Fruit fly (Drosophila melanogaster) whole organism, embryonic: ENCODE results near the gene sals.

ENCODE experiments used
- Asciz ChIP-seq: fragments of 200-800 bp; sonication (Bioruptor generic); optimal IDR thresholded peaks from 2 replicates; lab custom pipeline; 2017; ENCODE audit warnings: missing biosample characterization, mild to moderate bottlenecking, missing genetic modification characterization, missing genetic modification reagents
- CG1024 ChIP-seq: fragments of 200-800 bp; sonication (Bioruptor generic); IDR thresholded peaks from 2 replicates; pipeline ENCODE4 v1.3.6; 2022; ENCODE audit warnings: missing biosample characterization, missing genetic modification characterization
- CG10565 ChIP-seq: fragments of 200-800 bp; sonication (Bioruptor generic); optimal IDR thresholded peaks from 3 replicates; lab custom pipeline; 2016; ENCODE audit warnings: missing biosample characterization, mild to moderate bottlenecking, missing genetic modification characterization
- CG10979 ChIP-seq: fragments of 200-800 bp; sonication (Bioruptor generic); optimal IDR thresholded peaks from 2 replicates; lab custom pipeline; 2018; ENCODE audit warnings: missing biosample characterization, mild to moderate bottlenecking, missing genetic modification characterization, moderate library complexity
- CG11247 ChIP-seq: fragments of 200-800 bp; sonication (Bioruptor generic); IDR thresholded peaks from 2 replicates; pipeline ENCODE4 v1.3.6; 2022; ENCODE audit warnings: missing biosample characterization, missing genetic modification characterization
- CG15073 ChIP-seq: fragments of 200-800 bp; sonication (Bioruptor generic); optimal IDR thresholded peaks from 2 replicates; lab custom pipeline; 2016; ENCODE audit warnings: missing biosample characterization, missing genetic modification characterization
- CG15601 ChIP-seq: fragments of 200-800 bp; sonication (Bioruptor generic); optimal IDR thresholded peaks from 3 replicates; lab custom pipeline; 2019; ENCODE audit warnings: missing biosample characterization, mild to moderate bottlenecking, missing genetic modification characterization, moderate library complexity
- CG1602 ChIP-seq: fragments of 200-800 bp; sonication (Bioruptor generic); optimal IDR thresholded peaks from 3 replicates; lab custom pipeline; 2016; ENCODE audit warnings: missing biosample characterization, missing genetic modification characterization
- CG17359 ChIP-seq: fragments of 200-800 bp; sonication (Bioruptor generic); optimal IDR thresholded peaks from 3 replicates; lab custom pipeline; 2018; ENCODE audit warnings: missing biosample characterization, mild to moderate bottlenecking, missing genetic modification characterization, moderate library complexity
- CG17361 ChIP-seq: fragments of 200-800 bp; sonication (Bioruptor generic); IDR thresholded peaks from 3 replicates; pipeline ENCODE4 v1.3.6; 2022; ENCODE audit warnings: missing biosample characterization, missing genetic modification characterization
- CG17829 ChIP-seq: fragments of 200-800 bp; optimal IDR thresholded peaks from 2 replicates; lab custom pipeline; 2019; ENCODE audit warnings: missing biosample characterization, mild to moderate bottlenecking, missing genetic modification characterization, moderate library complexity
- CG1792 ChIP-seq: fragments of 200-800 bp; sonication (Bioruptor generic); optimal IDR thresholded peaks from 2 replicates; lab custom pipeline; 2016; ENCODE audit warnings: missing biosample characterization, missing genetic modification characterization
- CG2116 ChIP-seq: fragments of 200-800 bp; sonication (Bioruptor generic); optimal IDR thresholded peaks from 3 replicates; lab custom pipeline; 2018; ENCODE audit warnings: missing biosample characterization, mild to moderate bottlenecking, missing genetic modification characterization
- CG3065 ChIP-seq: fragments of 200-800 bp; sonication (Bioruptor generic); optimal IDR thresholded peaks from 2 replicates; lab custom pipeline; 2016; ENCODE audit warnings: missing biosample characterization, missing genetic modification characterization
- CG31224 ChIP-seq: fragments of 200-800 bp; sonication (Bioruptor generic); IDR thresholded peaks from 2 replicates; pipeline ENCODE4 v1.3.6; 2022; ENCODE audit warnings: missing biosample characterization, missing genetic modification characterization
- CG34422 ChIP-seq: fragments of 200-800 bp; sonication (Bioruptor generic); IDR thresholded peaks from 3 replicates; pipeline ENCODE4 v1.3.6; 2022; ENCODE audit warnings: missing biosample characterization, missing genetic modification characterization
- CG4360 ChIP-seq: fragments of 200-800 bp; sonication (Bioruptor generic); IDR thresholded peaks from 2 replicates; pipeline ENCODE4 v1.3.6; 2022; ENCODE audit warnings: missing biosample characterization, missing genetic modification characterization
- CG5180 ChIP-seq: fragments of 200-800 bp; sonication (Bioruptor generic); optimal IDR thresholded peaks from 3 replicates; lab custom pipeline; 2017; ENCODE audit warnings: missing biosample characterization, missing genetic modification characterization, mild to moderate bottlenecking, moderate library complexity, missing genetic modification reagents
- CG6791 ChIP-seq: fragments of 200-800 bp; sonication (Bioruptor generic); IDR thresholded peaks from 3 replicates; pipeline ENCODE4 v1.3.6; 2022; ENCODE audit warnings: missing biosample characterization, missing genetic modification characterization; ENCODE audit not compliant: partially characterized antibody
- CG8924 ChIP-seq: fragments of 200-800 bp; optimal IDR thresholded peaks from 3 replicates; lab custom pipeline; 2019; ENCODE audit warnings: missing biosample characterization, mild to moderate bottlenecking, missing genetic modification characterization, moderate library complexity
- CG9817 ChIP-seq: fragments of 200-800 bp; sonication (Bioruptor generic); optimal IDR thresholded peaks from 2 replicates; lab custom pipeline; 2018; ENCODE audit warnings: missing biosample characterization, mild to moderate bottlenecking, missing genetic modification characterization, moderate library complexity
- CTCF ChIP-seq: fragments of 200-800 bp; sonication (Bioruptor generic); optimal IDR thresholded peaks from 2 replicates; lab custom pipeline; 2017; ENCODE audit warnings: missing biosample characterization, mild to moderate bottlenecking, missing genetic modification characterization, moderate library complexity
- HLH4C ChIP-seq: fragments of 200-800 bp; sonication (Bioruptor generic); IDR thresholded peaks from 3 replicates; pipeline ENCODE4 v1.3.6; 2022; ENCODE audit warnings: missing biosample characterization, missing genetic modification characterization; ENCODE audit not compliant: partially characterized antibody
- Hmr ChIP-seq: fragments of 200-800 bp; sonication (Bioruptor generic); optimal IDR thresholded peaks from 3 replicates; lab custom pipeline; 2017; ENCODE audit warnings: mild to moderate bottlenecking, missing biosample characterization, missing genetic modification reagents, missing genetic modification characterization
- Hr39 ChIP-seq: fragments of >200 bp; optimal IDR thresholded peaks from 2 replicates; lab custom pipeline; 2017
- MTF-1 ChIP-seq: fragments of 200-800 bp; sonication (Bioruptor generic); optimal IDR thresholded peaks from 2 replicates; lab custom pipeline; 2018; ENCODE audit warnings: missing biosample characterization, mild to moderate bottlenecking, missing genetic modification characterization, borderline replicate concordance
- Meics ChIP-seq: fragments of 200-800 bp; sonication (Bioruptor generic); optimal IDR thresholded peaks from 2 replicates; lab custom pipeline; 2017; ENCODE audit warnings: missing biosample characterization, mild to moderate bottlenecking, missing genetic modification characterization
- NK7.1 ChIP-seq: fragments of 200-800 bp; sonication (Bioruptor generic); optimal IDR thresholded peaks from 3 replicates; lab custom pipeline; 2016; ENCODE audit warnings: missing biosample characterization, missing genetic modification characterization
- Nf-YC ChIP-seq: fragments of 200-800 bp; optimal IDR thresholded peaks from 3 replicates; lab custom pipeline; 2019; ENCODE audit warnings: missing biosample characterization, mild to moderate bottlenecking, missing genetic modification characterization, moderate library complexity
- Poxn ChIP-seq: fragments of 200-800 bp; sonication (Bioruptor generic); IDR thresholded peaks from 2 replicates; pipeline ENCODE4 v1.3.6; 2022; ENCODE audit warnings: missing biosample characterization, missing genetic modification characterization
- Rfx ChIP-seq: fragments of 200-800 bp; sonication (Bioruptor generic); IDR thresholded peaks from 2 replicates; pipeline ENCODE4 v1.3.6; 2022; ENCODE audit warnings: missing biosample characterization, missing genetic modification characterization
- Sin3A ChIP-seq: fragments of >200 bp; optimal IDR thresholded peaks from 2 replicates; lab custom pipeline; 2018
- ato ChIP-seq: fragments of 200-800 bp; sonication (Bioruptor generic); IDR thresholded peaks from 2 replicates; pipeline ENCODE4 v1.3.6; 2022; ENCODE audit warnings: missing biosample characterization, missing genetic modification characterization; ENCODE audit not compliant: partially characterized antibody
- bbx ChIP-seq: fragments of 200-800 bp; sonication (Bioruptor generic); IDR thresholded peaks from 2 replicates; pipeline ENCODE4 v1.3.6; 2022; ENCODE audit warnings: missing biosample characterization, missing genetic modification characterization; ENCODE audit not compliant: partially characterized antibody
- btn ChIP-seq: fragments of 200-800 bp; sonication (Bioruptor generic); optimal IDR thresholded peaks from 2 replicates; lab custom pipeline; 2016; ENCODE audit warnings: missing biosample characterization, missing genetic modification characterization
- dmrt11E ChIP-seq: fragments of 200-800 bp; sonication (Bioruptor generic); optimal IDR thresholded peaks from 3 replicates; lab custom pipeline; 2018; ENCODE audit warnings: missing biosample characterization, mild to moderate bottlenecking, missing genetic modification characterization, moderate library complexity
- dmrt99B ChIP-seq: fragments of 200-800 bp; sonication (Bioruptor generic); optimal IDR thresholded peaks from 2 replicates; lab custom pipeline; 2018; ENCODE audit warnings: missing biosample characterization, mild to moderate bottlenecking, missing genetic modification characterization, moderate library complexity
- ewg ChIP-seq: fragments of 200-800 bp; sonication (Bioruptor generic); optimal IDR thresholded peaks from 3 replicates; lab custom pipeline; 2017; ENCODE audit warnings: mild to moderate bottlenecking, missing biosample characterization, missing genetic modification reagents, missing genetic modification characterization
- h ChIP-seq: fragments of >200 bp; optimal IDR thresholded peaks from 2 replicates; lab custom pipeline; 2017
- ken ChIP-seq: fragments of 200-800 bp; sonication (Bioruptor generic); IDR thresholded peaks from 3 replicates; pipeline ENCODE4 v1.3.6; 2022; ENCODE audit warnings: missing biosample characterization, missing genetic modification characterization
- nerfin-2 ChIP-seq: fragments of 200-800 bp; sonication (Bioruptor generic); IDR thresholded peaks from 2 replicates; pipeline ENCODE4 v1.3.6; 2022; ENCODE audit warnings: missing biosample characterization, missing genetic modification characterization; ENCODE audit not compliant: partially characterized antibody
- nom ChIP-seq: fragments of 200-800 bp; sonication (Bioruptor generic); optimal IDR thresholded peaks from 2 replicates; lab custom pipeline; 2017; ENCODE audit warnings: missing biosample characterization, missing genetic modification characterization, mild to moderate bottlenecking, moderate library complexity, missing genetic modification reagents
- psq ChIP-seq: fragments of 200-800 bp; sonication (Bioruptor generic); optimal IDR thresholded peaks from 2 replicates; lab custom pipeline; 2017; ENCODE audit warnings: missing biosample characterization, missing genetic modification characterization
- sens-2 ChIP-seq: fragments of 200-800 bp; sonication (Bioruptor generic); IDR thresholded peaks from 2 replicates; pipeline ENCODE4 v1.3.6; 2022; ENCODE audit warnings: missing biosample characterization, missing genetic modification characterization
- sisA ChIP-seq: fragments of 200-800 bp; sonication (Bioruptor generic); IDR thresholded peaks from 2 replicates; pipeline ENCODE4 v1.3.6; 2022; ENCODE audit warnings: missing biosample characterization, missing genetic modification characterization
- stwl ChIP-seq: fragments of 200-800 bp; sonication (Bioruptor generic); optimal IDR thresholded peaks from 3 replicates; lab custom pipeline; 2018; ENCODE audit warnings: missing biosample characterization, mild to moderate bottlenecking, missing genetic modification characterization, moderate library complexity
- tap ChIP-seq: fragments of 200-800 bp; optimal IDR thresholded peaks from 3 replicates; lab custom pipeline; 2019; ENCODE audit warnings: missing biosample characterization, mild to moderate bottlenecking, missing genetic modification characterization, moderate library complexity
- trem ChIP-seq: fragments of 200-800 bp; optimal IDR thresholded peaks from 3 replicates; lab custom pipeline; 2019; ENCODE audit warnings: missing biosample characterization, mild to moderate bottlenecking, missing genetic modification characterization, moderate library complexity
- tup ChIP-seq: fragments of 200-800 bp; sonication (Bioruptor generic); optimal IDR thresholded peaks from 2 replicates; lab custom pipeline; 2016; ENCODE audit warnings: missing biosample characterization, mild to moderate bottlenecking, missing genetic modification characterization, moderate library complexity
- usp ChIP-seq: fragments of >200 bp; optimal IDR thresholded peaks from 2 replicates; lab custom pipeline; 2017; ENCODE audit warnings: missing biosample characterization, missing genetic modification characterization
- yki ChIP-seq: fragments of >200 bp; optimal IDR thresholded peaks from 3 replicates; lab custom pipeline; 2018
- zen2 ChIP-seq: fragments of 200-800 bp; sonication (Bioruptor generic); IDR thresholded peaks from 3 replicates; pipeline ENCODE4 v1.3.6; 2022; ENCODE audit warnings: missing biosample characterization, missing genetic modification characterization; ENCODE audit not compliant: partially characterized antibody

sals gene

DNA sequence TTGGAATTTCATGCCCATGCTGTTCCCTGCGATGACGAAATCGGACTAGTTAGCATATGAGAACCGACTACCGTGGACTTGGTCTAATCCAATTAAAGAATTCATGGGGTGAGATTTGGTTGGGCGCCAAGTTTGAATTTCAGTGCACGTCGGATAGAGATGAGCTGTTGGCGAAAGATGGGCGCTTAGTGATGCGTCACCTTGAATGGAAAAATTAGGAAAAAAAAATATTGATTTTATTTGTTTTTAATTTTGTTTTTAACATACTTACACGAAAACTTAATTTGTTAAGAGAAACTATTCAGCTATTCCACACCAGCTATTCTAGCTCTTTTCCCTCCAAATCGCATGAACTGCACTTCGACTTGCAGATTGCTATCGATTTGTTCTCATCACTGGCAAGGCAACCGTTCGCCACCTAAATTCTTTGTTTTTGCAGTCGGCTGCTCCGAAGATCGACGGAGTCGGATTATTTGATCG, 29.9 kb downstream of the sals start, which contains the start of the genes ninaG and Sptz (continued):
- peak; percentile 70 for TF ChIP-seq NK7.1 (GFP tag; lab: Kevin White, UChicago)
- peak; percentile 80 for TF ChIP-seq Asciz (GFP tag; lab: Kevin White, UChicago)
- TF ChIP-seq CG17361: peak; percentile 98
- TF ChIP-seq CG4360 (GFP tag; lab: Robert Waterston, UW): peak; percentile 47
- 0 out of 3 replicates have a peak, but pooled peaks have one; percentile 17 for TF ChIP-seq CG6791
- TF ChIP-seq Rfx (GFP tag; lab: Robert Waterston, UW): peak; percentile 98
- no peak for TF ChIP-seq Hr39 (lab: Kevin White, UChicago)
- TF ChIP-seq CG10979 (tag; lab: Kevin White, UChicago): peak; percentile 90
- peak; percentile 94 for TF ChIP-seq CG1602 (GFP tag; lab: Kevin White, UChicago)
- peak; percentile 88 for TF ChIP-seq tup (GFP tag; lab: Kevin White, UChicago)
- TF ChIP-seq zen2 (GFP tag; lab: Robert Waterston, UW): no peak; the same call in 2 of the 3 replicates
- TF ChIP-seq CG17359 (tag; lab: Kevin White, UChicago): peak; percentile 92
- no peak for TF ChIP-seq dmrt99B
- TF ChIP-seq bbx (GFP tag; lab: Robert Waterston, UW): no peak
- peak; percentile 87 for TF ChIP-seq Meics (GFP tag; lab: Kevin White, UChicago)
- TF ChIP-seq CG17829 (tag; lab: Kevin White, UChicago): peak; percentile 91
- TF ChIP-seq Sin3A (lab: Kevin White, UChicago): peak; percentile 83
- TF ChIP-seq CG15073: peak; percentile 63
- no peak for TF ChIP-seq usp
- TF ChIP-seq Poxn (GFP tag; lab: Robert Waterston, UW): peak; percentile 70; the same call in 1 of the 2 replicates
- peak; percentile 84 for TF ChIP-seq CG1792 (GFP tag; lab: Kevin White, UChicago)
- peak; percentile 87 for TF ChIP-seq ewg (GFP tag; lab: Kevin White, UChicago)
- peak; percentile 92 for TF ChIP-seq Hmr (GFP tag; lab: Kevin White, UChicago)
- TF ChIP-seq sisA (GFP tag; lab: Robert Waterston, UW): peak; percentile 96
- TF ChIP-seq trem (tag; lab: Kevin White, UChicago): peak; percentile 84
- peak; percentile 72 for TF ChIP-seq MTF-1
- no peak for TF ChIP-seq stwl
- TF ChIP-seq h (lab: Kevin White, UChicago): no peak
- peak; percentile 97 for TF ChIP-seq CG34422 (GFP tag; lab: Robert Waterston, UW)
- peak; percentile 93 for TF ChIP-seq CG9817 (tag; lab: Kevin White, UChicago)
- peak; percentile 90 for TF ChIP-seq CG31224
- TF ChIP-seq CG10565 (GFP tag; lab: Kevin White, UChicago): peak; percentile 78
- TF ChIP-seq dmrt11E (tag; lab: Kevin White, UChicago): peak; percentile 94
- TF ChIP-seq ken: peak; percentile 96
- no peak for TF ChIP-seq nom (GFP tag; lab: Kevin White, UChicago)
- peak; percentile 91 for TF ChIP-seq CG3065 (GFP tag; lab: Kevin White, UChicago)
- peak; percentile 95 for TF ChIP-seq CG2116 (GFP tag; lab: Kevin White, UChicago)
- no peak for TF ChIP-seq yki
- TF ChIP-seq nerfin-2: no peak
- TF ChIP-seq ato (GFP tag; lab: Robert Waterston, UW): no peak
- TF ChIP-seq tap (tag; lab: Kevin White, UChicago): no peak
- TF ChIP-seq psq (GFP tag; lab: Kevin White, UChicago): peak; percentile 84
- TF ChIP-seq CG1024 (GFP tag; lab: Robert Waterston, UW): peak; percentile 86
- no peak for TF ChIP-seq Nf-YC
- peak; percentile 95 for TF ChIP-seq CG11247 (GFP tag; lab: Robert Waterston, UW)
- peak; percentile 86 for TF ChIP-seq CG15601 (tag; lab: Kevin White, UChicago)
- TF ChIP-seq btn (GFP tag; lab: Kevin White, UChicago): peak; percentile 76
- TF ChIP-seq sens-2 (GFP tag; lab: Robert Waterston, UW): peak; percentile 85
- peak; percentile 30; the same call in 1 of the 3 replicates for TF ChIP-seq HLH4C (GFP tag; lab: Robert Waterston, UW)
- no peak for TF ChIP-seq CG5180 (GFP tag; lab: Kevin White, UChicago)
- peak; percentile 86 for TF ChIP-seq CG8924 (tag; lab: Kevin White, UChicago)
- no peak for TF ChIP-seq CTCF (GFP tag; lab: Kevin White, UChicago)
